Worm (Caenorhabditis elegans): ENCODE data around the gene srbc-14.

ce11 chrV:17094568-17094967 lies 23.1 kb upstream of the srbc-14 start:
- no peak for TF ChIP-seq mdl-1 (tag; optimal IDR thresholded peaks at IDR 0.05)
- TF ChIP-seq spr-3 (GFP tag; optimal IDR thresholded peaks at IDR 0.05) = no peak
- no peak for TF ChIP-seq pha-4 (GFP tag; IDR thresholded peaks at IDR 0.05)
- no peak for TF ChIP-seq pha-4 (tag; optimal IDR thresholded peaks at IDR 0.05)
- no peak for TF ChIP-seq lsy-2 (tag; optimal IDR thresholded peaks at IDR 0.05)
- TF ChIP-seq lin-38 (GFP tag; IDR thresholded peaks at IDR 0.05) = no peak
